Worm (Caenorhabditis elegans): Measurements from ENCODE around the gene polh-1.

ce11 chrIII:1977424-1977823 is 27.4 kb upstream of the polh-1 start:
- TF ChIP-seq mep-1 (tag; optimal IDR thresholded peaks at IDR 0.05): no peak
- TF ChIP-seq lim-7 (GFP tag; IDR thresholded peaks at IDR 0.05): no peak
- TF ChIP-seq nhr-42 (GFP tag; IDR thresholded peaks at IDR 0.05): no peak
- TF ChIP-seq R02D3.7 (tag; optimal IDR thresholded peaks at IDR 0.05): no peak
- no peak for TF ChIP-seq nhr-102 (tag; optimal IDR thresholded peaks at IDR 0.05)
- no peak for TF ChIP-seq aly-2 (tag; optimal IDR thresholded peaks at IDR 0.05)
- no peak for TF ChIP-seq nhr-237 (tag; optimal IDR thresholded peaks at IDR 0.05)
- TF ChIP-seq snpc-4 (tag; optimal IDR thresholded peaks at IDR 0.05): no peak
- no peak for TF ChIP-seq unc-39 (tag; optimal IDR thresholded peaks at IDR 0.05)

Measured in whole organism, L4 larva.